Worm (Caenorhabditis elegans) whole organism, late embryonic: ENCODE data around the gene dct-17.

Experiments
- C08G9.2 ChIP-seq: sonication (generic microtip); optimal IDR thresholded peaks from 2 replicates; lab custom pipeline; 2016; ENCODE audit warnings: mild to moderate bottlenecking, missing genetic modification characterization, moderate library complexity, missing compliant biosample characterization
- T23F11.4 ChIP-seq: fragments of 200-800 bp; sonication (Bioruptor generic); optimal IDR thresholded peaks from 2 replicates; lab custom pipeline; 2018; ENCODE audit warnings: mild to moderate bottlenecking, missing genetic modification characterization, missing compliant biosample characterization
- ahr-1 ChIP-seq: sonication (generic microtip); optimal IDR thresholded peaks from 2 replicates; lab custom pipeline; 2016; ENCODE audit warnings: missing genetic modification characterization, missing compliant biosample characterization
- ceh-14 ChIP-seq: sonication (generic microtip); optimal IDR thresholded peaks from 2 replicates; lab custom pipeline; 2016; ENCODE audit warnings: missing genotype, missing genetic modification characterization, missing compliant biosample characterization
- ceh-19 ChIP-seq: fragments of 200-800 bp; sonication (Bioruptor generic); optimal IDR thresholded peaks from 2 replicates; lab custom pipeline; 2018; ENCODE audit warnings: mild to moderate bottlenecking, missing genetic modification characterization, missing compliant biosample characterization
- ceh-2 ChIP-seq: sonication (generic microtip); optimal IDR thresholded peaks from 2 replicates; lab custom pipeline; 2016; ENCODE audit warnings: missing genotype, missing genetic modification characterization, missing compliant biosample characterization
- ceh-22 ChIP-seq: sonication (generic microtip); optimal IDR thresholded peaks from 2 replicates; lab custom pipeline; 2017; ENCODE audit warnings: missing biosample characterization, missing genetic modification characterization
- ceh-30 ChIP-seq: fragments of 150-350 bp; optimal IDR thresholded peaks from 2 replicates; lab custom pipeline; 2014; ENCODE audit warnings: missing biosample characterization, missing genetic modification characterization
- ceh-31 ChIP-seq: sonication (generic microtip); optimal IDR thresholded peaks from 2 replicates; lab custom pipeline; 2016; ENCODE audit warnings: missing genetic modification characterization, missing compliant biosample characterization
- ceh-34 ChIP-seq: sonication (generic microtip); optimal IDR thresholded peaks from 2 replicates; lab custom pipeline; 2016; ENCODE audit warnings: mild to moderate bottlenecking, missing genetic modification characterization, missing compliant biosample characterization
- ceh-48 ChIP-seq: sonication (generic microtip); optimal IDR thresholded peaks from 2 replicates; lab custom pipeline; 2016; ENCODE audit warnings: missing genetic modification characterization, inconsistent platforms, missing compliant biosample characterization
- ceh-6 ChIP-seq: fragments of 200-800 bp; sonication (Bioruptor generic); optimal IDR thresholded peaks from 2 replicates; lab custom pipeline; 2018; ENCODE audit warnings: mild to moderate bottlenecking, missing genetic modification characterization, missing compliant biosample characterization
- che-1 ChIP-seq: sonication (generic microtip); optimal IDR thresholded peaks from 2 replicates; lab custom pipeline; 2016; ENCODE audit warnings: mild to moderate bottlenecking, missing genetic modification characterization, missing compliant biosample characterization
- dmd-4 ChIP-seq: sonication (generic microtip); optimal IDR thresholded peaks from 2 replicates; lab custom pipeline; 2016; ENCODE audit warnings: borderline replicate concordance, missing genetic modification characterization, missing compliant biosample characterization
- dve-1 ChIP-seq: sonication (generic microtip); optimal IDR thresholded peaks from 2 replicates; lab custom pipeline; 2017; ENCODE audit warnings: antibody characterized with exemption, mild to moderate bottlenecking, missing genetic modification characterization, missing compliant biosample characterization
- ets-4 ChIP-seq: sonication (generic microtip); optimal IDR thresholded peaks from 2 replicates; lab custom pipeline; 2016; ENCODE audit warnings: missing genetic modification characterization, missing compliant biosample characterization
- eyg-1 ChIP-seq: sonication (generic microtip); optimal IDR thresholded peaks from 2 replicates; lab custom pipeline; 2016; ENCODE audit warnings: missing genotype, missing genetic modification characterization, missing compliant biosample characterization
- fax-1 ChIP-seq: sonication (generic microtip); optimal IDR thresholded peaks from 2 replicates; lab custom pipeline; 2016; ENCODE audit warnings: missing genotype, missing genetic modification characterization, missing compliant biosample characterization
- fkh-10 ChIP-seq: fragments of 150-350 bp; optimal IDR thresholded peaks from 2 replicates; lab custom pipeline; 2014; ENCODE audit warnings: missing biosample characterization, missing genetic modification reagents, missing genetic modification characterization
- fkh-6 ChIP-seq: sonication (generic microtip); optimal IDR thresholded peaks from 2 replicates; lab custom pipeline; 2016; ENCODE audit warnings: missing genetic modification characterization, missing compliant biosample characterization
- hlh-13 ChIP-seq: fragments of 200-800 bp; sonication (Bioruptor generic); optimal IDR thresholded peaks from 2 replicates; lab custom pipeline; 2018; ENCODE audit warnings: mild to moderate bottlenecking, missing genetic modification characterization, missing compliant biosample characterization
- hlh-15 ChIP-seq: sonication (generic microtip); optimal IDR thresholded peaks from 2 replicates; lab custom pipeline; 2016; ENCODE audit warnings: missing genetic modification characterization, missing compliant biosample characterization
- hlh-6 ChIP-seq: sonication (generic microtip); optimal IDR thresholded peaks from 2 replicates; lab custom pipeline; 2016; ENCODE audit warnings: missing genotype, missing genetic modification characterization, missing compliant biosample characterization
- hlh-8 ChIP-seq: sonication (generic microtip); optimal IDR thresholded peaks from 2 replicates; lab custom pipeline; 2016; ENCODE audit warnings: missing genotype, missing genetic modification characterization, missing compliant biosample characterization
- madf-2 ChIP-seq: sonication (generic microtip); optimal IDR thresholded peaks from 2 replicates; lab custom pipeline; 2017; ENCODE audit warnings: missing genetic modification characterization, missing compliant biosample characterization
- mec-3 ChIP-seq: sonication (generic microtip); optimal IDR thresholded peaks from 2 replicates; lab custom pipeline; 2016; ENCODE audit warnings: borderline replicate concordance, missing genetic modification characterization, missing compliant biosample characterization
- nfya-1 ChIP-seq: sonication (generic microtip); optimal IDR thresholded peaks from 2 replicates; lab custom pipeline; 2017; ENCODE audit warnings: missing genetic modification characterization, mild to moderate bottlenecking, missing compliant biosample characterization, antibody characterized with exemption, moderate library complexity
- nhr-11 ChIP-seq: fragments of 150-350 bp; optimal IDR thresholded peaks from 2 replicates; lab custom pipeline; 2014; ENCODE audit warnings: missing biosample characterization, missing genetic modification characterization
- npax-4 ChIP-seq: sonication (generic microtip); optimal IDR thresholded peaks from 2 replicates; lab custom pipeline; 2016; ENCODE audit warnings: missing genetic modification characterization, missing compliant biosample characterization
- pag-3 ChIP-seq: sonication (generic microtip); optimal IDR thresholded peaks from 2 replicates; lab custom pipeline; 2016; ENCODE audit warnings: missing compliant biosample characterization, missing genetic modification characterization, borderline replicate concordance
- pha-2 ChIP-seq: sonication (generic microtip); optimal IDR thresholded peaks from 2 replicates; lab custom pipeline; 2017; ENCODE audit warnings: mild to moderate bottlenecking, missing genetic modification characterization, missing compliant biosample characterization
- pqm-1 ChIP-seq: sonication (generic microtip); optimal IDR thresholded peaks from 2 replicates; lab custom pipeline; 2016; ENCODE audit warnings: missing genetic modification characterization, missing compliant biosample characterization
- pros-1 ChIP-seq: fragments of 150-350 bp; optimal IDR thresholded peaks from 2 replicates; lab custom pipeline; 2014; ENCODE audit warnings: missing biosample characterization, missing genetic modification reagents, missing genetic modification characterization
- ref-2 ChIP-seq: sonication (generic microtip); optimal IDR thresholded peaks from 2 replicates; lab custom pipeline; 2016; ENCODE audit warnings: missing genetic modification characterization, missing compliant biosample characterization
- sox-4 ChIP-seq: sonication (generic microtip); optimal IDR thresholded peaks from 2 replicates; lab custom pipeline; 2017; ENCODE audit warnings: mild to moderate bottlenecking, missing genetic modification characterization, inconsistent platforms, missing compliant biosample characterization
- syd-9 ChIP-seq: sonication (generic microtip); optimal IDR thresholded peaks from 2 replicates; lab custom pipeline; 2016; ENCODE audit warnings: mild to moderate bottlenecking, missing genetic modification characterization, moderate library complexity, missing compliant biosample characterization
- tbx-2 ChIP-seq: sonication (generic microtip); optimal IDR thresholded peaks from 2 replicates; lab custom pipeline; 2016; ENCODE audit warnings: missing genetic modification characterization, missing compliant biosample characterization
- tbx-7 ChIP-seq: sonication (generic microtip); optimal IDR thresholded peaks from 2 replicates; lab custom pipeline; 2016; ENCODE audit warnings: missing genotype, missing genetic modification characterization, missing compliant biosample characterization
- ttx-3 ChIP-seq: sonication (generic microtip); optimal IDR thresholded peaks from 2 replicates; lab custom pipeline; 2016; ENCODE audit warnings: missing genetic modification reagents, missing genetic modification characterization, missing compliant biosample characterization
- unc-3 ChIP-seq, 2 experiments: fragments of 200-800 bp in 1 of 2; sonication (Bioruptor generic) in 1 of 2; sonication (generic microtip) in 1 of 2; conservative IDR thresholded peaks in 1 of 2; optimal IDR thresholded peaks in 1 of 2; 2 replicates each; pipeline versions ENCODE4 v1.3.6 to Lab custom; 2016 to 2022; ENCODE audit warnings: missing compliant biosample characterization in 2 of 2, missing genetic modification characterization in 2 of 2, missing genetic modification reagents in 1 of 2
- unc-42 ChIP-seq: sonication (generic microtip); optimal IDR thresholded peaks from 2 replicates; lab custom pipeline; 2016; ENCODE audit warnings: missing genotype, missing genetic modification characterization, missing compliant biosample characterization
- unc-86 ChIP-seq: sonication (generic microtip); optimal IDR thresholded peaks from 2 replicates; lab custom pipeline; 2016; ENCODE audit warnings: missing genetic modification characterization, missing compliant biosample characterization
- zip-5 ChIP-seq: sonication (generic microtip); optimal IDR thresholded peaks from 2 replicates; lab custom pipeline; 2016; ENCODE audit warnings: missing genetic modification characterization, missing compliant biosample characterization
- ztf-16 ChIP-seq: sonication (generic microtip); optimal IDR thresholded peaks from 2 replicates; lab custom pipeline; 2017; ENCODE audit warnings: missing genetic modification characterization, missing compliant biosample characterization

dct-17 gene

ce11 chrV:13725574-13725973 lies 5.0 kb downstream of the dct-17 start, which contains the start of gene fbxa-181:
Gene fbxa-181, plus strand, starts transcription at chrV:13725874.
- TF ChIP-seq dmd-4 (tag; lab: Kevin White, UChicago) (no peak), hlh-15 (tag; lab: Kevin White, UChicago) (no peak), C08G9.2 (no peak), hlh-6 (tag; lab: Kevin White, UChicago) (no peak), tbx-2 (no peak), ceh-48 (tag; lab: Kevin White, UChicago) (no peak), pha-2 (tag; lab: Kevin White, UChicago) (no peak), zip-5 (tag; lab: Kevin White, UChicago) (no peak), nhr-11 (no peak), madf-2 (no peak), tbx-7 (tag; lab: Kevin White, UChicago) (no peak), che-1 (tag; lab: Kevin White, UChicago) (no peak), mec-3 (no peak)

- TF ChIP-seq ceh-34 (tag; lab: Kevin White, UChicago): no peak
- TF ChIP-seq tbx-7 (tag; lab: Kevin White, UChicago): no peak
- no peak for TF ChIP-seq ceh-22 (tag; lab: Kevin White, UChicago)
- TF ChIP-seq mec-3: no peak
- TF ChIP-seq C08G9.2: no peak
Measured at ce11 chrV:13724781-13725180, 5.8 kb downstream of the dct-17 start, which contains the start of gene F35E12.2. Gene F35E12.2, minus strand, starts transcription at chrV:13724881.

- no peak for TF ChIP-seq hlh-8
- no peak for TF ChIP-seq hlh-13 (GFP tag; lab: Kevin White, UChicago)
- TF ChIP-seq ahr-1 (tag; lab: Kevin White, UChicago): no peak
- TF ChIP-seq dmd-4 (tag; lab: Kevin White, UChicago): no peak
- no peak for TF ChIP-seq hlh-6 (tag; lab: Kevin White, UChicago)
- TF ChIP-seq tbx-7 (tag; lab: Kevin White, UChicago): no peak
- no peak for TF ChIP-seq dve-1
- TF ChIP-seq unc-3 (GFP tag; conservative IDR thresholded peaks at IDR 0.05; lab: Robert Waterston, UW): no peak
- TF ChIP-seq unc-3 (tag; optimal IDR thresholded peaks at IDR 0.05; lab: Kevin White, UChicago): no peak
Measured at ce11 chrV:13716531-13716930, 14.1 kb downstream of the dct-17 start, which contains the start of gene T01D3.6. Gene T01D3.6, plus strand, starts transcription at chrV:13716824.

- TF ChIP-seq ceh-2 (tag; lab: Kevin White, UChicago) (peak; percentile 94), hlh-6 (tag; lab: Kevin White, UChicago) (peak; percentile 41), ceh-14 (tag; lab: Kevin White, UChicago) (peak; percentile 96), ceh-19 (GFP tag; lab: Kevin White, UChicago) (peak; percentile 22), C08G9.2 (peak; percentile 95), ceh-6 (GFP tag; lab: Kevin White, UChicago) (peak; percentile 24), fkh-6 (tag; lab: Kevin White, UChicago) (peak; percentile 72), madf-2 (peak; percentile 22), pag-3 (tag; lab: Kevin White, UChicago) (peak; percentile 61), syd-9 (peak; percentile 39), ahr-1 (tag; lab: Kevin White, UChicago) (peak; percentile 79), fax-1 (tag; lab: Kevin White, UChicago) (peak; percentile 90), ttx-3 (peak; percentile 5), ztf-16 (tag; lab: Kevin White, UChicago) (peak; percentile 62), hlh-8 (peak; percentile 90), eyg-1 (tag; lab: Kevin White, UChicago) (no peak), npax-4 (tag; lab: Kevin White, UChicago) (no peak), ets-4 (tag; lab: Kevin White, UChicago) (peak; percentile 95), che-1 (tag; lab: Kevin White, UChicago) (peak; percentile 38), zip-5 (tag; lab: Kevin White, UChicago) (peak; percentile 91), unc-86 (tag; lab: Kevin White, UChicago) (peak; percentile 68), hlh-13 (GFP tag; lab: Kevin White, UChicago) (no peak), unc-3 (GFP tag; conservative IDR thresholded peaks at IDR 0.05; lab: Robert Waterston, UW) (peak; percentile 70), unc-3 (tag; optimal IDR thresholded peaks at IDR 0.05; lab: Kevin White, UChicago) (peak; percentile 73), pqm-1 (peak; percentile 89), unc-42 (tag; lab: Kevin White, UChicago) (peak; percentile 98), ceh-30 (tag; lab: Kevin White, UChicago) (no peak), ref-2 (tag; lab: Kevin White, UChicago) (peak; percentile 96), sox-4 (no peak), nfya-1 (tag; lab: Kevin White, UChicago) (peak; percentile 43), fkh-10 (GFP tag; lab: Kevin White, UChicago) (no peak), tbx-2 (peak; percentile 98), T23F11.4 (GFP tag; lab: Kevin White, UChicago) (peak; percentile 12), ceh-31 (tag; lab: Kevin White, UChicago) (peak; percentile 99), ceh-48 (tag; lab: Kevin White, UChicago) (no peak), pros-1 (tag; lab: Kevin White, UChicago) (no peak)
Measured at ce11 chrV:13715223-13715686, 15.3 kb downstream of the dct-17 start, which contains the start of gene zipt-9. Gene zipt-9, minus strand, starts transcription at chrV:13715273.
